Worm (Caenorhabditis elegans): ENCODE results near the gene R07E5.4.

DNA sequence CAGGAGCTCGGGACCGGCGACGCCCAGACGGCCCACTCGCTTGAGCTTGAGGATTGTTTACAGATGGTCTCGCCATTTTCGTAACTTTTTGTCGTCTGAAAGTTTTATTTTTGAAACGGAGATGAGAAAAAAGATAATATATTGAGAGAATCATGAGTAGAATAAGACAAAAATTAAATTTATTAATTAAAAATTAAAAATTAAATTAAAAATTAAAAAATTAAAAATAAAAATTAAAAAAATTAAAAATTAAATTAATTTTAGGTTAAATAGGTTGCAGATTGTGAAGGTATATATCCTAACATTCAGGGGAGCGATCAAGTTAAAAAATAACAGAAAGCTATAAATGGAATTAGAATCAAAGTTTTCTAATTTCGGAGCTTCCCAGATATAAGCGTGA is 14.9 kb upstream of the R07E5.4 start, which contains the start of gene B0284.3:
- TF ChIP-seq skn-1 (tag; optimal IDR thresholded peaks at IDR 0.05) (no peak), F37D6.2 (tag; optimal IDR thresholded peaks at IDR 0.05) (no peak), snpc-1.2 (GFP tag; IDR thresholded peaks at IDR 0.05) (no peak)
